Fruit fly (Drosophila melanogaster): ENCODE data around the gene Remo.

Remo gene

DNA sequence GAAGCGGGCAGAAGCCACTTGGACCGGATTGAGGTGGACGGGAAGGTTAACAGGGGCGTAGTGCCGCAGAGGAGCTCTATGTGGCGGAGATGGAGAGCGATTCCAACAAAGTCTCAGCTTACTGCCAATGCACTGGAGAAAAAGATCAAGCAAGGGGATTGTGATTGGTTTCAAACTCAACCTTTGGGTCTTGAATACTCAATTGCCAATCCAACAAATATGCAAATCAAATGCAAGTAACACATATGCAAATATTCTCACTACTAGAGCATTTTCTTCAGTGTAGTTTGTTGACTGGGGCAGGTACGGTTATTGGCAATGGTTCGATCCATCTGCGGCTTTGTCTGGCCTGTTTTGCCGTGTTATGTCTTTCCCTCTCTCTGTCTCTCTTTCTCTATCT lies 36.5 kb upstream of the Remo start (continued):
- TF ChIP-seq Poxn (GFP tag; IDR thresholded peaks at IDR 0.05) (0 out of 2 replicates have a peak, but pooled peaks have one; percentile 55), dan (GFP tag; IDR thresholded peaks at IDR 0.05) (no peak), zen2 (GFP tag; IDR thresholded peaks at IDR 0.05; ENCODE audit: partially characterized antibody) (no peak), sim (GFP tag; IDR thresholded peaks at IDR 0.05) (0 out of 2 replicates have a peak, but pooled peaks have one; percentile 18), wor (GFP tag; IDR thresholded peaks at IDR 0.05) (peak; percentile 53), Scr (GFP tag; IDR thresholded peaks at IDR 0.05; ENCODE audit: partially characterized antibody) (no peak), ham (GFP tag; IDR thresholded peaks at IDR 0.05) (no peak), unpg (GFP tag; optimal IDR thresholded peaks at IDR 0.05) (peak; percentile 78), ftz-f1 (GFP tag; optimal IDR thresholded peaks at IDR 0.05) (no peak), CG6175 (GFP tag; IDR thresholded peaks at IDR 0.05) (peak; percentile 73; the same call in 1 of the 3 replicates), nom (GFP tag; optimal IDR thresholded peaks at IDR 0.05) (peak; percentile 91), tup (GFP tag; optimal IDR thresholded peaks at IDR 0.05) (peak; percentile 2), Ptx1 (GFP tag; IDR thresholded peaks at IDR 0.05) (peak; percentile 81), CG13123 (GFP tag; optimal IDR thresholded peaks at IDR 0.05) (peak; percentile 46), CG17385 (GFP tag; optimal IDR thresholded peaks at IDR 0.05) (peak; percentile 58), jing (GFP tag; optimal IDR thresholded peaks at IDR 0.05) (peak; percentile 72), BEAF-32 (GFP tag; optimal IDR thresholded peaks at IDR 0.05) (no peak), tin (GFP tag; optimal IDR thresholded peaks at IDR 0.05) (peak; percentile 75), Eip74EF (GFP tag; optimal IDR thresholded peaks at IDR 0.05) (peak in 1 of 2 experiments; percentile 46), sens (GFP tag) (peak; percentile 93), CG34376 (GFP tag; optimal IDR thresholded peaks at IDR 0.05) (no peak), Ets65A (GFP tag) (peak; percentile 94), CG12155 (GFP tag; optimal IDR thresholded peaks at IDR 0.05) (peak; percentile 72), Bgb (GFP tag; IDR thresholded peaks at IDR 0.05; ENCODE audit: partially characterized antibody) (no peak), CG33213 (GFP tag; optimal IDR thresholded peaks at IDR 0.05) (peak; percentile 65), Ssrp (tag; optimal IDR thresholded peaks at IDR 0.05) (peak; percentile 67), sqz (GFP tag; optimal IDR thresholded peaks at IDR 0.05) (no peak), mld (GFP tag; IDR thresholded peaks at IDR 0.05; ENCODE audit: partially characterized antibody) (no peak), salm (tag; optimal IDR thresholded peaks at IDR 0.05) (peak; percentile 44), Elba2 (GFP tag; optimal IDR thresholded peaks at IDR 0.05) (no peak), Oli (tag; optimal IDR thresholded peaks at IDR 0.05) (peak; percentile 77), CG2678 (tag; optimal IDR thresholded peaks at IDR 0.05) (peak; percentile 89), slou (GFP tag; optimal IDR thresholded peaks at IDR 0.05) (peak; percentile 48), CG7928 (GFP tag; optimal IDR thresholded peaks at IDR 0.05) (peak; percentile 44), CG1647 (GFP tag; optimal IDR thresholded peaks at IDR 0.05) (peak; percentile 47), Vsx1 (GFP tag; optimal IDR thresholded peaks at IDR 0.05) (peak; percentile 6), gro (GFP tag; optimal IDR thresholded peaks at IDR 0.05) (peak; percentile 52), Doc3 (GFP tag; IDR thresholded peaks at IDR 0.05; ENCODE audit: partially characterized antibody) (no peak), CG12219 (GFP tag; optimal IDR thresholded peaks at IDR 0.05) (peak; percentile 77), CG31441 (GFP tag; IDR thresholded peaks at IDR 0.05) (peak; percentile 73), dimm (GFP tag; IDR thresholded peaks at IDR 0.05) (peak; percentile 71), Nf-YB (GFP tag; optimal IDR thresholded peaks at IDR 0.05) (peak; percentile 22), ara (GFP tag; IDR thresholded peaks at IDR 0.05) (peak; percentile 74), pfk (GFP tag; optimal IDR thresholded peaks at IDR 0.05) (no peak), abd-A (tag; optimal IDR thresholded peaks at IDR 0.05) (no peak), ash1 (GFP tag; optimal IDR thresholded peaks at IDR 0.05) (no peak), CG15479 (GFP tag; optimal IDR thresholded peaks at IDR 0.05) (no peak), Bdp1 (GFP tag; optimal IDR thresholded peaks at IDR 0.05) (peak; percentile 49), vvl (GFP tag; IDR thresholded peaks at IDR 0.05) (peak; percentile 93), Usf (GFP tag; optimal IDR thresholded peaks at IDR 0.05) (peak; percentile 77)
